Fruit fly (Drosophila melanogaster) whole organism, embryonic: ENCODE data around the gene CG2993.

Experiments
- BEAF-32 ChIP-seq: fragments of 200-800 bp; sonication (Bioruptor generic); optimal IDR thresholded peaks from 3 replicates; lab custom pipeline; 2017; ENCODE audit warnings: missing biosample characterization, missing genetic modification characterization, mild to moderate bottlenecking, moderate library complexity, missing genetic modification reagents
- CG10209 ChIP-seq: fragments of 200-800 bp; sonication (Bioruptor generic); optimal IDR thresholded peaks from 3 replicates; lab custom pipeline; 2017; ENCODE audit warnings: missing biosample characterization, mild to moderate bottlenecking, missing genetic modification characterization, missing genetic modification reagents
- CG11085 ChIP-seq: fragments of 200-800 bp; sonication (Bioruptor generic); IDR thresholded peaks from 2 replicates; pipeline ENCODE4 v1.3.6; 2022; ENCODE audit warnings: missing biosample characterization, missing genetic modification characterization
- CG11247 ChIP-seq: fragments of 200-800 bp; sonication (Bioruptor generic); IDR thresholded peaks from 2 replicates; pipeline ENCODE4 v1.3.6; 2022; ENCODE audit warnings: missing biosample characterization, missing genetic modification characterization
- CG11504 ChIP-seq: fragments of 200-800 bp; sonication (Bioruptor generic); optimal IDR thresholded peaks from 3 replicates; lab custom pipeline; 2019; ENCODE audit warnings: missing biosample characterization, mild to moderate bottlenecking, missing genetic modification characterization, moderate library complexity
- CG11560 ChIP-seq: fragments of 200-800 bp; sonication (Bioruptor generic); IDR thresholded peaks from 3 replicates; pipeline ENCODE4 v1.3.6; 2022; ENCODE audit warnings: missing biosample characterization, missing genetic modification characterization
- CG13894 ChIP-seq: fragments of 200-800 bp; sonication (Bioruptor generic); optimal IDR thresholded peaks from 3 replicates; lab custom pipeline; 2018; ENCODE audit warnings: missing biosample characterization, mild to moderate bottlenecking, missing genetic modification characterization, moderate library complexity
- CG14860 ChIP-seq: fragments of 200-800 bp; sonication (Bioruptor generic); IDR thresholded peaks from 3 replicates; pipeline ENCODE4 v1.3.6; 2022; ENCODE audit warnings: missing biosample characterization, missing genetic modification characterization; ENCODE audit not compliant: partially characterized antibody
- CG15696 ChIP-seq: fragments of 200-800 bp; sonication (Bioruptor generic); optimal IDR thresholded peaks from 2 replicates; lab custom pipeline; 2019; ENCODE audit warnings: missing biosample characterization, mild to moderate bottlenecking, missing genetic modification characterization, moderate library complexity
- CG17612 ChIP-seq: fragments of 200-800 bp; sonication (Bioruptor generic); IDR thresholded peaks from 2 replicates; pipeline ENCODE4 v1.3.6; 2022; ENCODE audit warnings: missing biosample characterization, missing genetic modification characterization
- CG17912 ChIP-seq: fragments of 200-800 bp; sonication (Bioruptor generic); optimal IDR thresholded peaks from 2 replicates; lab custom pipeline; 2018; ENCODE audit warnings: missing biosample characterization, mild to moderate bottlenecking, missing genetic modification characterization
- CG18011 ChIP-seq: fragments of 200-800 bp; sonication (Bioruptor generic); optimal IDR thresholded peaks from 2 replicates; lab custom pipeline; 2017; ENCODE audit warnings: missing biosample characterization, missing genetic modification characterization, mild to moderate bottlenecking, moderate library complexity, missing genotype
- CG1832 ChIP-seq: fragments of 200-800 bp; sonication (Bioruptor generic); optimal IDR thresholded peaks from 2 replicates; lab custom pipeline; 2017; ENCODE audit warnings: missing biosample characterization, mild to moderate bottlenecking, missing genetic modification characterization, inconsistent platforms
- CG3065 ChIP-seq: fragments of 200-800 bp; sonication (Bioruptor generic); optimal IDR thresholded peaks from 2 replicates; lab custom pipeline; 2016; ENCODE audit warnings: missing biosample characterization, missing genetic modification characterization
- CG3163 ChIP-seq: fragments of 200-800 bp; sonication (Bioruptor generic); optimal IDR thresholded peaks from 3 replicates; lab custom pipeline; 2016; ENCODE audit warnings: missing biosample characterization, missing genetic modification characterization
- CG33557 ChIP-seq: fragments of 200-800 bp; sonication (Bioruptor generic); optimal IDR thresholded peaks from 2 replicates; lab custom pipeline; 2019; ENCODE audit warnings: missing biosample characterization, mild to moderate bottlenecking, missing genetic modification characterization, moderate library complexity
- CG42726 ChIP-seq: fragments of 200-800 bp; sonication (Bioruptor generic); IDR thresholded peaks from 2 replicates; pipeline ENCODE4 v1.3.6; 2022; ENCODE audit warnings: missing biosample characterization, missing genetic modification characterization; ENCODE audit not compliant: partially characterized antibody
- CG4328 ChIP-seq: fragments of 200-800 bp; sonication (Bioruptor generic); optimal IDR thresholded peaks from 3 replicates; lab custom pipeline; 2017; ENCODE audit warnings: missing biosample characterization, missing genetic modification reagents, missing genetic modification characterization
- CG7839 ChIP-seq: fragments of 200-800 bp; sonication (Bioruptor generic); optimal IDR thresholded peaks from 3 replicates; lab custom pipeline; 2018; ENCODE audit warnings: missing biosample characterization, mild to moderate bottlenecking, missing genetic modification characterization, moderate library complexity
- CG8944 ChIP-seq: fragments of 200-800 bp; sonication (Bioruptor generic); optimal IDR thresholded peaks from 3 replicates; lab custom pipeline; 2016; ENCODE audit warnings: missing biosample characterization, missing genetic modification characterization
- CoRest ChIP-seq: fragments of 200-800 bp; sonication (Bioruptor generic); optimal IDR thresholded peaks from 3 replicates; lab custom pipeline; 2018; ENCODE audit warnings: missing biosample characterization, mild to moderate bottlenecking, missing genetic modification characterization, moderate library complexity
- Dfd ChIP-seq, 2 experiments: fragments of >200 bp; optimal IDR thresholded peaks; 2 replicates each; lab custom pipeline; 2017; ENCODE audit warnings: missing biosample characterization in 2 of 2, missing genetic modification characterization in 2 of 2
- E2f1 ChIP-seq: fragments of 200-800 bp; sonication (Bioruptor generic); IDR thresholded peaks from 2 replicates; pipeline ENCODE4 v1.3.6; 2022; ENCODE audit warnings: missing biosample characterization, missing genetic modification characterization
- Fer1 ChIP-seq: fragments of 200-800 bp; sonication (Bioruptor generic); optimal IDR thresholded peaks from 2 replicates; lab custom pipeline; 2017; ENCODE audit warnings: missing biosample characterization, mild to moderate bottlenecking, missing genetic modification characterization
- HLH4C ChIP-seq: fragments of 200-800 bp; sonication (Bioruptor generic); IDR thresholded peaks from 3 replicates; pipeline ENCODE4 v1.3.6; 2022; ENCODE audit warnings: missing biosample characterization, missing genetic modification characterization; ENCODE audit not compliant: partially characterized antibody
- Hsf ChIP-seq: fragments of 200-800 bp; sonication (Bioruptor generic); optimal IDR thresholded peaks from 3 replicates; lab custom pipeline; 2016; ENCODE audit warnings: missing biosample characterization, missing genetic modification characterization
- MESR4 ChIP-seq: fragments of 200-800 bp; sonication (Bioruptor generic); optimal IDR thresholded peaks from 2 replicates; lab custom pipeline; 2018; ENCODE audit warnings: missing biosample characterization, mild to moderate bottlenecking, missing genetic modification characterization, moderate library complexity
- Med ChIP-seq: fragments of 200-800 bp; sonication (Bioruptor generic); peaks from one replicate; lab custom pipeline; 2016; ENCODE audit warnings: missing biosample characterization, missing genetic modification characterization, mild to moderate bottlenecking, inconsistent platforms, moderate library complexity
- Spps ChIP-seq: fragments of 200-800 bp; sonication (Bioruptor generic); optimal IDR thresholded peaks from 2 replicates; lab custom pipeline; 2018; ENCODE audit warnings: missing biosample characterization, mild to moderate bottlenecking, missing genetic modification characterization
- YL-1 ChIP-seq: fragments of 200-800 bp; sonication (Bioruptor generic); optimal IDR thresholded peaks from 3 replicates; lab custom pipeline; 2017; ENCODE audit warnings: missing biosample characterization, mild to moderate bottlenecking, missing genetic modification characterization
- aop ChIP-seq: fragments of 200-800 bp; sonication (Bioruptor generic); IDR thresholded peaks from 2 replicates; pipeline ENCODE4 v1.3.6; 2022; ENCODE audit warnings: missing biosample characterization, missing genetic modification characterization
- ara ChIP-seq: fragments of 200-800 bp; sonication (Bioruptor generic); IDR thresholded peaks from 2 replicates; pipeline ENCODE4 v1.3.6; 2022; ENCODE audit warnings: missing biosample characterization, missing genetic modification characterization
- az2 ChIP-seq: fragments of 200-800 bp; sonication (Bioruptor generic); optimal IDR thresholded peaks from 3 replicates; lab custom pipeline; 2016; ENCODE audit warnings: missing biosample characterization, missing genetic modification characterization
- btn ChIP-seq: fragments of 200-800 bp; sonication (Bioruptor generic); optimal IDR thresholded peaks from 2 replicates; lab custom pipeline; 2016; ENCODE audit warnings: missing biosample characterization, missing genetic modification characterization
- caup ChIP-seq: fragments of 200-800 bp; sonication (Bioruptor generic); optimal IDR thresholded peaks from 3 replicates; lab custom pipeline; 2017; ENCODE audit warnings: missing biosample characterization, mild to moderate bottlenecking, missing genetic modification characterization, moderate library complexity; ENCODE audit not compliant: severe bottlenecking
- eve ChIP-seq, 2 experiments: fragments of >200 bp; optimal IDR thresholded peaks; 2 replicates each; lab custom pipeline; 2017; ENCODE audit warnings: missing biosample characterization in 2 of 2, missing genetic modification characterization in 2 of 2
- gcm ChIP-seq: fragments of 200-800 bp; sonication (Bioruptor generic); optimal IDR thresholded peaks from 2 replicates; lab custom pipeline; 2019; ENCODE audit warnings: missing biosample characterization, mild to moderate bottlenecking, missing genetic modification characterization, moderate library complexity
- gem ChIP-seq: fragments of 200-800 bp; sonication (Bioruptor generic); optimal IDR thresholded peaks from 2 replicates; lab custom pipeline; 2019; ENCODE audit warnings: missing biosample characterization, mild to moderate bottlenecking, missing genetic modification characterization, moderate library complexity
- grn ChIP-seq: fragments of 200-800 bp; sonication (Bioruptor generic); optimal IDR thresholded peaks from 3 replicates; lab custom pipeline; 2017; ENCODE audit warnings: missing biosample characterization, missing genetic modification characterization
- hb ChIP-seq: fragments of 200-800 bp; sonication (Bioruptor generic); IDR thresholded peaks from 3 replicates; pipeline ENCODE4 v1.3.6; 2022; ENCODE audit warnings: missing biosample characterization, missing genetic modification characterization; ENCODE audit not compliant: partially characterized antibody
- jing ChIP-seq: fragments of 200-800 bp; sonication (Bioruptor generic); optimal IDR thresholded peaks from 2 replicates; lab custom pipeline; 2018; ENCODE audit warnings: missing biosample characterization, mild to moderate bottlenecking, missing genetic modification characterization
- luna ChIP-seq: fragments of 200-800 bp; sonication (Bioruptor generic); optimal IDR thresholded peaks from 2 replicates; lab custom pipeline; 2016; ENCODE audit warnings: missing biosample characterization, missing genetic modification characterization
- nom ChIP-seq: fragments of 200-800 bp; sonication (Bioruptor generic); optimal IDR thresholded peaks from 2 replicates; lab custom pipeline; 2017; ENCODE audit warnings: missing biosample characterization, missing genetic modification characterization, mild to moderate bottlenecking, moderate library complexity, missing genetic modification reagents
- phol ChIP-seq: fragments of 200-800 bp; sonication (Bioruptor generic); optimal IDR thresholded peaks from 3 replicates; lab custom pipeline; 2018; ENCODE audit warnings: missing biosample characterization, mild to moderate bottlenecking, missing genetic modification characterization, moderate library complexity
- scrt ChIP-seq: fragments of 200-800 bp; sonication (Bioruptor generic); optimal IDR thresholded peaks from 2 replicates; lab custom pipeline; 2018; ENCODE audit warnings: missing biosample characterization, mild to moderate bottlenecking, missing genetic modification characterization, moderate library complexity
- sob ChIP-seq: fragments of 200-800 bp; sonication (Bioruptor generic); IDR thresholded peaks from 2 replicates; pipeline ENCODE4 v1.3.6; 2022; ENCODE audit warnings: missing biosample characterization, missing genetic modification characterization
- tup ChIP-seq: fragments of 200-800 bp; sonication (Bioruptor generic); optimal IDR thresholded peaks from 2 replicates; lab custom pipeline; 2016; ENCODE audit warnings: missing biosample characterization, mild to moderate bottlenecking, missing genetic modification characterization, moderate library complexity
- zen ChIP-seq: fragments of 200-800 bp; sonication (Bioruptor generic); optimal IDR thresholded peaks from 3 replicates; lab custom pipeline; 2018; ENCODE audit warnings: missing biosample characterization, mild to moderate bottlenecking, missing genetic modification characterization, moderate library complexity
- zen2 ChIP-seq: fragments of 200-800 bp; sonication (Bioruptor generic); IDR thresholded peaks from 3 replicates; pipeline ENCODE4 v1.3.6; 2022; ENCODE audit warnings: missing biosample characterization, missing genetic modification characterization; ENCODE audit not compliant: partially characterized antibody

The CG2993 gene

DNA sequence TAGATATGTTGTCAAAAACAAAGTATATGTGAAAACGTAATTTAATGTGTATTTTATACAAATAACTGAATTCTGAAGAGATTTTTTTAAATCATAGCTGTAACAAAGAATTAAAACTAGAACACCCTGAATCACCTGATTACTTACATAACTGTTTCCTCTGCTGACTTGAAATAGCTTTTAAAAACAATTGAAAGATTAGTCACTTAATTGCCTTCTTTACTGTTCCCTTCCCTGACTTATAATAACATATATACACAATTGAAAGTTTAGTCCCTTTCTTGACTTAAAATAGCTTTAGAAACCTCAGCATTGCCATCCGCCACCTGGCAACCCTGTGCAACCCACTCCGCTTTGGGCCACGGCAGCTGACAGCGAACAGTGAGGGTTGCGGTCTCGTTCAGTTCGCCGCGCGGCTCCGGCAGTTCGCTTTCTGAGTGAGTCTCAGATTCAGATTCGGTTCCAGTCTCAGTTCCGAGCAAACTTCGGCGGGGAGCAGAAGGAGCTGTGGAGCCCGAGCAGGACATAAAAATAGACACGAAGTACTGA, 4.2 kb upstream of the CG2993 start, which contains the start of gene CG34384 (continued):
- TF ChIP-seq YL-1 (no peak), Fer1 (GFP tag; lab: Kevin White, UChicago) (peak; percentile 79), CG11247 (GFP tag; lab: Robert Waterston, UW) (no peak), CoRest (tag; lab: Kevin White, UChicago) (peak; percentile 70), CG18011 (GFP tag; lab: Kevin White, UChicago) (peak; percentile 6), btn (GFP tag; lab: Kevin White, UChicago) (peak; percentile 33), az2 (GFP tag; lab: Kevin White, UChicago) (peak; percentile 57), CG11504 (tag; lab: Kevin White, UChicago) (peak; percentile 80), phol (tag; lab: Kevin White, UChicago) (peak; percentile 73), grn (GFP tag; lab: Kevin White, UChicago) (no peak), Spps (tag; lab: Kevin White, UChicago) (no peak), tup (GFP tag; lab: Kevin White, UChicago) (no peak), CG3065 (GFP tag; lab: Kevin White, UChicago) (no peak), CG8944 (GFP tag; lab: Kevin White, UChicago) (no peak), CG33557 (GFP tag; lab: Kevin White, UChicago) (no peak), zen (tag; lab: Kevin White, UChicago) (peak; percentile 24), CG17612 (GFP tag; lab: Robert Waterston, UW) (no peak), hb (GFP tag; lab: Robert Waterston, UW) (no peak), zen2 (GFP tag; lab: Robert Waterston, UW) (no peak), CG42726 (no peak), CG17912 (no peak), Hsf (GFP tag; lab: Kevin White, UChicago) (peak; percentile 34), HLH4C (no peak), Dfd (GFP tag; optimal IDR thresholded peaks at IDR 0.05; lab: Kevin White, UChicago) (no peak), CG7839 (tag; lab: Kevin White, UChicago) (peak; percentile 60), ara (no peak), aop (GFP tag; lab: Robert Waterston, UW) (no peak), CG14860 (GFP tag; lab: Robert Waterston, UW) (no peak), CG11560 (tag; lab: Robert Waterston, UW) (no peak), Med (GFP tag; lab: Kevin White, UChicago) (peak; percentile 78), E2f1 (GFP tag; lab: Robert Waterston, UW) (no peak), CG4328 (GFP tag; lab: Kevin White, UChicago) (peak; percentile 75), luna (GFP tag; lab: Kevin White, UChicago) (no peak), CG15696 (tag; lab: Kevin White, UChicago) (peak; percentile 72), BEAF-32 (no peak), caup (GFP tag; lab: Kevin White, UChicago) (peak; percentile 59), CG1832 (no peak), nom (no peak), CG13894 (tag; lab: Kevin White, UChicago) (peak; percentile 45), CG11085 (GFP tag; lab: Robert Waterston, UW) (no peak), gem (tag; lab: Kevin White, UChicago) (peak; percentile 65), CG3163 (no peak), CG10209 (GFP tag; lab: Kevin White, UChicago) (peak; percentile 33), sob (no peak), eve (GFP tag; optimal IDR thresholded peaks at IDR 0.05; lab: Kevin White, UChicago) (no peak), MESR4 (GFP tag; lab: Kevin White, UChicago) (no peak), scrt (GFP tag; lab: Kevin White, UChicago) (no peak), gcm (GFP tag; lab: Kevin White, UChicago) (no peak), jing (no peak)
